Worm (Caenorhabditis elegans) whole organism, L1 larva: ENCODE results near the gene clc-21.
"Not testable (repeated sequence)": the region's sequence is repeated elsewhere in the genome, so short reads cannot be mapped to it uniquely, and the experiment has no call there.

Experiments used
- C04F5.9 ChIP-seq: sonication (generic microtip); optimal IDR thresholded peaks from 2 replicates; lab custom pipeline; 2016; ENCODE audit warnings: missing genetic modification characterization, missing compliant biosample characterization
- F16B12.6 ChIP-seq: fragments of 150-350 bp; optimal IDR thresholded peaks from 2 replicates; lab custom pipeline; 2014; ENCODE audit warnings: missing biosample characterization, missing genetic modification characterization
- Y116A8C.19 ChIP-seq: sonication (generic microtip); optimal IDR thresholded peaks from 2 replicates; lab custom pipeline; 2016; ENCODE audit warnings: missing compliant biosample characterization, missing genetic modification characterization, borderline replicate concordance
- ama-1 ChIP-seq: fragments of 150-350 bp; optimal IDR thresholded peaks from 2 replicates; lab custom pipeline; 2014
- ceh-63 ChIP-seq: fragments of 200-800 bp; sonication (Bioruptor generic); optimal IDR thresholded peaks from 2 replicates; lab custom pipeline; 2018; ENCODE audit warnings: mild to moderate bottlenecking, missing genetic modification characterization, missing compliant biosample characterization
- ceh-8 ChIP-seq: fragments of 200-800 bp; sonication (Bioruptor generic); optimal IDR thresholded peaks from 2 replicates; lab custom pipeline; 2018; ENCODE audit warnings: mild to moderate bottlenecking, missing genetic modification characterization, moderate library complexity, missing compliant biosample characterization
- ceh-82 ChIP-seq, 3 experiments: fragments of 150-350 bp in 1 of 3; sonication (generic microtip) in 2 of 3; optimal IDR thresholded peaks; 2 replicates each; lab custom pipeline; 2014 to 2017; ENCODE audit warnings: missing biosample characterization in 3 of 3, missing genetic modification characterization in 3 of 3
- ces-1 ChIP-seq: fragments of 150-350 bp; optimal IDR thresholded peaks from 2 replicates; lab custom pipeline; 2014; ENCODE audit warnings: missing biosample characterization, missing genetic modification reagents, missing genetic modification characterization
- dsc-1 ChIP-seq: sonication (generic microtip); optimal IDR thresholded peaks from 2 replicates; lab custom pipeline; 2016; ENCODE audit warnings: mild to moderate bottlenecking, missing genetic modification characterization, missing compliant biosample characterization
- efl-1 ChIP-seq, 4 experiments: fragments of 150-350 bp; optimal IDR thresholded peaks in 3 of 4; peaks in 1 of 4; 1 replicate in 1 of 4; 2 replicates in 3 of 4; lab custom pipeline; 2014; ENCODE audit warnings: missing biosample characterization in 2 of 4, missing genetic modification characterization in 2 of 4, missing genetic modification reagents in 2 of 4
- ets-5 ChIP-seq: fragments of 200-800 bp; sonication (Bioruptor generic); IDR thresholded peaks from 2 replicates; pipeline ENCODE4 v1.3.6; 2022; ENCODE audit warnings: missing genetic modification characterization, missing compliant biosample characterization
- lin-39 ChIP-seq: fragments of 150-350 bp; optimal IDR thresholded peaks from 2 replicates; lab custom pipeline; 2014; ENCODE audit warnings: missing biosample characterization, missing genetic modification reagents, missing genetic modification characterization
- mef-2 ChIP-seq: fragments of 150-350 bp; optimal IDR thresholded peaks from 2 replicates; lab custom pipeline; 2014; ENCODE audit warnings: missing biosample characterization, missing genetic modification characterization
- nhr-12 ChIP-seq: sonication (generic microtip); optimal IDR thresholded peaks from 2 replicates; lab custom pipeline; 2017; ENCODE audit warnings: missing biosample characterization, missing genetic modification characterization
- nhr-20 ChIP-seq: sonication (generic microtip); optimal IDR thresholded peaks from 2 replicates; lab custom pipeline; 2016; ENCODE audit warnings: mild to moderate bottlenecking, missing genetic modification characterization, missing compliant biosample characterization
- nhr-237 ChIP-seq: fragments of 150-350 bp; optimal IDR thresholded peaks from 2 replicates; lab custom pipeline; 2014; ENCODE audit warnings: missing biosample characterization, missing genetic modification characterization
- nhr-71 ChIP-seq: sonication (generic microtip); optimal IDR thresholded peaks from 2 replicates; lab custom pipeline; 2016; ENCODE audit warnings: mild to moderate bottlenecking, missing genetic modification characterization, moderate library complexity, missing compliant biosample characterization
- nhr-76 ChIP-seq: sonication (generic microtip); optimal IDR thresholded peaks from 2 replicates; lab custom pipeline; 2017; ENCODE audit warnings: missing biosample characterization, missing genetic modification characterization
- nhr-90 ChIP-seq: sonication (generic microtip); optimal IDR thresholded peaks from 2 replicates; lab custom pipeline; 2016; ENCODE audit warnings: mild to moderate bottlenecking, missing genetic modification characterization, missing compliant biosample characterization; ENCODE audit not compliant: poor library complexity
- pax-3 ChIP-seq: fragments of 200-800 bp; sonication (Bioruptor generic); optimal IDR thresholded peaks from 2 replicates; lab custom pipeline; 2018; ENCODE audit warnings: mild to moderate bottlenecking, missing genetic modification characterization, moderate library complexity, missing compliant biosample characterization
- pqm-1 ChIP-seq: sonication (generic microtip); optimal IDR thresholded peaks from 3 replicates; lab custom pipeline; 2017; ENCODE audit warnings: missing biosample characterization, missing genetic modification characterization
- sptf-1 ChIP-seq: fragments of 150-350 bp; optimal IDR thresholded peaks from 2 replicates; lab custom pipeline; 2014; ENCODE audit warnings: missing biosample characterization, missing genetic modification characterization
- tbx-2 ChIP-seq: sonication (generic microtip); optimal IDR thresholded peaks from 2 replicates; lab custom pipeline; 2016; ENCODE audit warnings: missing genetic modification characterization, missing compliant biosample characterization
- unc-86 ChIP-seq: sonication (generic microtip); optimal IDR thresholded peaks from 2 replicates; lab custom pipeline; 2016; ENCODE audit warnings: missing genetic modification characterization, missing compliant biosample characterization
- unc-98 ChIP-seq: fragments of 200-800 bp; sonication (Bioruptor generic); IDR thresholded peaks from 2 replicates; pipeline ENCODE4 v1.3.6; 2022; ENCODE audit warnings: missing genetic modification characterization, missing compliant biosample characterization
- vab-15 ChIP-seq: sonication (generic microtip); optimal IDR thresholded peaks from 2 replicates; lab custom pipeline; 2017; ENCODE audit warnings: missing genotype, mild to moderate bottlenecking, missing genetic modification characterization, missing compliant biosample characterization
- zag-1 ChIP-seq: fragments of 150-350 bp; optimal IDR thresholded peaks from 2 replicates; lab custom pipeline; 2014; ENCODE audit warnings: missing biosample characterization, missing genetic modification characterization

Gene clc-21

DNA sequence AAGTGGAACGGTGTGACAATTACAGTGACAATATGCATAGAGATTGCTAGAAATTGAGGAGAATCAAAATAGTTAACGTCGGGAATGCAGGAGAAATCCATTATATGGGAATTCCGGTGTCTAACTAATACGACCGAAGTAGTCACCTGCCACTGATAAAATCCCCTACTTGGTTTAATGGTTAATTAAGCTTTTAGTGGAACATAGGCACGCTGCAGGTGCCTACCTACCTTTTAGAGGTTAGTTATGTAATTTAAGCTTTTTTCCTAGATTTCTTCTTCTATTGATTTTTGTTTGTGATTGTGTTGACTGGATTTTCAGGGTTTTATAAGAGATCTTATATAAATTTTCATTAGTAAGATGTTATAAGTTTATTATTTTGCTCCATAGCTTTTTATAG is 39.3 kb downstream of the clc-21 start, which contains the start of gene srh-203:
Gene srh-203 (minus strand): TSS at position 101 of the 400 bp plus-strand sequence.
- TF ChIP-seq pqm-1, F16B12.6, nhr-90 (tag; lab: Kevin White, UChicago): not testable (repeated sequence)

DNA sequence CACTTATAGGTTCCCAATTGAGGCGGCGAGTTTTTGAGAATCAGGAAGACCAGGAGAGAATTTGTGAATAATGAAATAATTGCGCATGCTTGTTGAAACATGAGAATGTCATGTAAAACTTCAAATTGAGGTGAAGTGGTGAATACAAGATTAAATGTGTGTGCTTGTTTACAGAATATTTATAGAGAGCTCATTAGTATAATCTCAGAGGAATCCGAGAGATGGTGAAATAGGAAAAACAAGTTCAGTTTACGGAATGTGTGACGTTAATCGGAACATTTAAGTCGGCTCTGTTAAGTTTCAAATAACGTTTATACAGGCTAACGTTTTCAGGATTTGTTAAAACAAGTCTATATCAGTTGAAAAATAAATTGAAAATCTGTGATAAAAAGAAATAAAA is 41.1 kb downstream of the clc-21 start, which contains the start of gene str-200:
Gene str-200 (minus strand): TSS at position 101 of the 400 bp plus-strand sequence.
- no peak for TF ChIP-seq ceh-8
- TF ChIP-seq, all 84 proteins: peak for 0

DNA sequence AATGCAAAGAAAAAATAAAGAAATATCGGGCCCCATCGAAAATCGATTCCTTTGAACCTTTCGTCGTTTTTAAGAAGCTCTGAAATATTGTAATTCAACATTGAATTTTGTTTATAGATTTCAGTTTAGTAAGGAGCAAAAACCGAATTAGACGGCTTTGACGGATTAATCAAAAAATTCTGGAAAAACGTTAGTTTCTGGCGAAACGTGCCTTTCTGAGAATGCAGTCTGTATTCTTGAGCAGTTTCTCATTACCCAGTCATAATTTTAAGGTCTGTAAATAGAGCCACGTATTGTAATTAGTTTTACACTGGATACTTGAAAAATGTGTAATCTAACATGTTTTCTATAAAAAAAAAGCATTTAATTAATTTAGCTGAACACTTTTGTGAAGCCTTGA is 43.1 kb downstream of the clc-21 start, which contains the start of gene srz-48:
Gene srz-48 (minus strand): TSS at position 101 of the 400 bp plus-strand sequence.
- TF ChIP-seq ets-5 (GFP tag; lab: Robert Waterston, UW) (no peak), C04F5.9 (tag; lab: Kevin White, UChicago) (no peak), nhr-20 (tag; lab: Kevin White, UChicago) (no peak), zag-1 (tag; lab: Kevin White, UChicago) (no peak), dsc-1 (tag; lab: Kevin White, UChicago) (no peak), ceh-63 (GFP tag; lab: Kevin White, UChicago) (no peak), Y116A8C.19 (tag; lab: Kevin White, UChicago) (no peak), pqm-1 (tag; lab: Kevin White, UChicago) (no peak), nhr-71 (tag; lab: Kevin White, UChicago) (no peak), unc-98 (no peak), lin-39 (tag; lab: Kevin White, UChicago) (no peak), ama-1 (lab: Kevin White, UChicago) (no peak), pax-3 (tag; lab: Kevin White, UChicago) (no peak), sptf-1 (tag; lab: Kevin White, UChicago) (no peak), tbx-2 (no peak), nhr-237 (tag; lab: Kevin White, UChicago) (no peak), nhr-90 (tag; lab: Kevin White, UChicago) (no peak), ces-1 (no peak), ceh-82 (tag; optimal IDR thresholded peaks at IDR 0.05; lab: Kevin White, UChicago) (no peak), unc-86 (tag; lab: Kevin White, UChicago) (no peak)
- TF ChIP-seq, all 84 proteins: peak for 0

DNA sequence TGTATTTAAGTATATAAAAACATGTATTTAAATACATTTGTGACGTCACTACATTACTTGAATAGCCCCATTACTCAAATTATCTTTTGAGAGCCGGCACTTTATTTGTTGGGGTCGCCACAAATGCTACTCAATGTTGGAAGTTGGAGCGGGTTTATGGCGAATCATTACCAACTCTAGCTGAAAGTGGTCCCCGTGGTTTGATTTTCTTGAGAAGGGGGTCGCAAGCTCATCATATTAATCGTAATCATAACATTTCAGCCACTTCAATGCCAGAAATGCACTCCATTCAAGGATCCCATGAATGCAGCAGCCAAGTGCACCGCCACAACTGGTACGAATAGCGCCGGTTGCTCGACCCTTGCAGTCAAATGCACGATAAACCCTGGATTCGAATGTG is 47.3 kb downstream of the clc-21 start, which contains the start of gene F20E11.7:
Gene F20E11.7 (plus strand): TSS at position 301 of the 400 bp plus-strand sequence.
- not testable (repeated sequence) for TF ChIP-seq lin-39 (tag; lab: Kevin White, UChicago); efl-1 (optimal IDR thresholded peaks at IDR 0.05; lab: Kevin White, UChicago); efl-1 (GFP tag; optimal IDR thresholded peaks at IDR 0.05 in 1 of 2; lab: Kevin White, UChicago); vab-15 (tag; lab: Kevin White, UChicago)

DNA sequence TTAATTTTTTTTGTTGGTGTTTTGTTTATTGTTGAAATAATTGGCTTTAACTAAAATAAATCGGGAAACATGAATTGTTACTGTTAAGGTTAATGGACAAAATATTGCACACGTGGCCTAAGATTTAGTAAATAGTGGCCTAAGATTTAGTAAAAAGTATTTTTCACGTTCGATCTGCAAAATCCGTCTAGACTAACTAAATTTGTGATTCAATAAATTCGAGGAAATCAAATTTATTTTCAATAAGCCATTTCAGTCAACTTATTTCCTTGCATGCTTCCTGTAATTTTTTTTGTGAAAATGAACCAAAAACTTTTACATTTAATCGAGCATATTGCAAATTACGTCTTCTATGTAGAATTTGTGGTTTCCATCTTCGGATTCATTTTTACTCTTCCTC is 49.8 kb downstream of the clc-21 start, which contains the start of gene srw-72:
Gene srw-72 (plus strand): TSS at position 301 of the 400 bp plus-strand sequence.
- TF ChIP-seq pqm-1 (tag; lab: Kevin White, UChicago), result no peak
- TF ChIP-seq nhr-76 (tag; lab: Kevin White, UChicago), result no peak
- no peak for TF ChIP-seq mef-2 (tag; lab: Kevin White, UChicago)
- no peak for TF ChIP-seq lin-39 (tag; lab: Kevin White, UChicago)
- no peak for TF ChIP-seq ceh-8

DNA sequence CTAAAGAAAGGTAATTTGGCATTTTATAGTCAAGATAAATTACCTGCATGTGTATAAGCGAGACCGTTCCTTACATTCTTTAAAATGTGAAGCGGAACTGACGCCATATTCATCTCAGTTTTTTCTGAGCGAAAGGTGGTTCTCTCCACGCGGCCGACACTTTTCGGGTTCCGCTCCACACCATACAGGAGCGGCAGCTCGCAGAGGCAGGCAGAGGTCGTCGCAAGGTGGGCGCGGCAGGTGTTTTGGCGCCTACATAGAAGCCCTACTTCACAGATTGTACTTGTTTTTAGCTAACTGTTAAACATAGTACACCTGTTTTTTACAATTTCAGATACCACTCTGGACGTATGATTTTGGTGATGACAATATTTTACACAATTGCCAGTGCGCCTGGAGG is 50.9 kb downstream of the clc-21 start:
- TF ChIP-seq efl-1 (optimal IDR thresholded peaks at IDR 0.05; lab: Kevin White, UChicago), result no peak
- peak in 1 of 2 experiments; percentile 59 for TF ChIP-seq efl-1 (GFP tag; optimal IDR thresholded peaks at IDR 0.05 in 1 of 2; lab: Kevin White, UChicago)
- TF ChIP-seq nhr-12 (tag; lab: Kevin White, UChicago), result no peak
